Fruit fly (Drosophila melanogaster): ENCODE results near the gene CG13004.

The CG13004 gene

DNA sequence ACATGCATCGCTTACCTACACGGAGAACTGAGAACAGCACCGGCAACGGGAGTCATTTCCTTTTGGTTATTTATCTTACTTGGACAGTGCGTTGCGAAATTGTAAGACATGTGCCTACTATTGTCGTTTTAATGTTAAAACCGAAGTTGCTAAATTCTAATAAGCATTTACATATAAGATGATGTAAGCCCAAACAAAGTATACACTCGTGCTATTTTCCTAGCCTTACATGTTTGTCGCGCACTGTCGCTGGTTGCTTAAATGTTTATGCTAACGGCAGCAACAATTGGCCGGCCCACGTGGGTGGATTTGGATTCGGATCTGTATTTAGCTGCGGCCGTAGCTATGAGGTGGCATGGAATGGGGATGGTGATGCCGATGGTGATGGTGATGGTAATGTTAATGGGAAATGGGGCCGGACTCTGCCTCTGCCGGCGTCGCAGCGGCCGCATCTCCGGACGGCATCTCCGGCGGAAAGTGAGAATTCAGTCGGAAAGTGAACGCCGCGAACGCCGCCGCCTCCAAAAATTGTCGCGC is 24.0 kb downstream of the CG13004 start, which contains the start of gene CG4829 (continued):
- TF ChIP-seq Vsx1 (GFP tag; optimal IDR thresholded peaks at IDR 0.05) (peak; percentile 67), CG7987 (GFP tag; optimal IDR thresholded peaks at IDR 0.05) (peak; percentile 72), Usf (GFP tag; optimal IDR thresholded peaks at IDR 0.05) (peak; percentile 43), CG6683 (GFP tag; optimal IDR thresholded peaks at IDR 0.05) (peak; percentile 64), zfh1 (GFP tag; IDR thresholded peaks at IDR 0.05) (peak; percentile 83), CG17328 (GFP tag; IDR thresholded peaks at IDR 0.05) (peak; percentile 88), CG10209 (GFP tag; optimal IDR thresholded peaks at IDR 0.05) (peak; percentile 89), CG8281 (tag; optimal IDR thresholded peaks at IDR 0.05) (peak; percentile 70), corto (GFP tag; optimal IDR thresholded peaks at IDR 0.05) (no peak), lilli (GFP tag; optimal IDR thresholded peaks at IDR 0.05) (peak; percentile 89), CG18764 (GFP tag; optimal IDR thresholded peaks at IDR 0.05) (peak; percentile 77), CG13894 (tag; optimal IDR thresholded peaks at IDR 0.05) (peak; percentile 81), H2.0 (GFP tag; IDR thresholded peaks at IDR 0.05) (peak; percentile 88), CG14710 (tag; optimal IDR thresholded peaks at IDR 0.05) (peak; percentile 78), MBD-R2 (GFP tag; IDR thresholded peaks at IDR 0.05) (peak; percentile 68), CG14050 (GFP tag; IDR thresholded peaks at IDR 0.05) (peak; percentile 85), ac (GFP tag; optimal IDR thresholded peaks at IDR 0.05) (peak; percentile 12), en (GFP tag; optimal IDR thresholded peaks at IDR 0.05) (peak; percentile 80), CG31224 (GFP tag; IDR thresholded peaks at IDR 0.05) (peak; percentile 83), zfh2 (GFP tag; optimal IDR thresholded peaks at IDR 0.05) (peak; percentile 73), YL-1 (GFP tag; optimal IDR thresholded peaks at IDR 0.05) (no peak), Hsf (GFP tag; optimal IDR thresholded peaks at IDR 0.05) (peak; percentile 86), Ada2b (GFP tag; IDR thresholded peaks at IDR 0.05) (peak; percentile 89), ap (GFP tag; IDR thresholded peaks at IDR 0.05) (peak; percentile 83), grn (GFP tag; optimal IDR thresholded peaks at IDR 0.05) (no peak), C15 (GFP tag; IDR thresholded peaks at IDR 0.05) (peak; percentile 73; the same call in 1 of the 3 replicates), CG4404 (GFP tag; IDR thresholded peaks at IDR 0.05) (peak; percentile 43; the same call in 1 of the 2 replicates), CG18619 (GFP tag; optimal IDR thresholded peaks at IDR 0.05) (peak; percentile 79), zen (tag; optimal IDR thresholded peaks at IDR 0.05) (peak; percentile 79), ftz-f1 (GFP tag; optimal IDR thresholded peaks at IDR 0.05) (no peak), aop (GFP tag; IDR thresholded peaks at IDR 0.05) (no peak), mld (GFP tag; IDR thresholded peaks at IDR 0.05; ENCODE audit: partially characterized antibody) (no peak), z (GFP tag; IDR thresholded peaks at IDR 0.05) (0 out of 3 replicates have a peak, but pooled peaks have one; percentile 30), gt (GFP tag; IDR thresholded peaks at IDR 0.05) (no peak; the same call in 1 of the 2 replicates), CG17359 (tag; optimal IDR thresholded peaks at IDR 0.05) (peak; percentile 94), CG34422 (GFP tag; IDR thresholded peaks at IDR 0.05) (peak; percentile 90), CG6272 (GFP tag; IDR thresholded peaks at IDR 0.05) (peak; percentile 74), nmo (GFP tag; optimal IDR thresholded peaks at IDR 0.05) (peak; percentile 91), Doc3 (GFP tag; IDR thresholded peaks at IDR 0.05; ENCODE audit: partially characterized antibody) (no peak), Camta (GFP tag; optimal IDR thresholded peaks at IDR 0.05) (peak; percentile 70), Poxn (GFP tag; IDR thresholded peaks at IDR 0.05) (peak; percentile 25; the same call in 1 of the 2 replicates), stc (GFP tag; IDR thresholded peaks at IDR 0.05) (peak; percentile 87), D19B (GFP tag; optimal IDR thresholded peaks at IDR 0.05) (peak; percentile 68), Bgb (GFP tag; IDR thresholded peaks at IDR 0.05; ENCODE audit: partially characterized antibody) (no peak), CG6654 (GFP tag; optimal IDR thresholded peaks at IDR 0.05) (peak; percentile 71), Mad (GFP tag; optimal IDR thresholded peaks at IDR 0.05) (peak; percentile 77), hb (GFP tag; IDR thresholded peaks at IDR 0.05; ENCODE audit: partially characterized antibody) (no peak), salm (tag; optimal IDR thresholded peaks at IDR 0.05) (peak; percentile 81), kah (GFP tag; optimal IDR thresholded peaks at IDR 0.05) (peak; percentile 92), Mes4 (GFP tag; optimal IDR thresholded peaks at IDR 0.05) (peak; percentile 84)

All from whole organism, embryonic.